Worm (Caenorhabditis elegans): Measurements from ENCODE around the gene grl-3.

ce11 chrV:11373918-11374317 lies 37.4 kb upstream of the grl-3 start:
- TF ChIP-seq unc-39 (tag; optimal IDR thresholded peaks at IDR 0.05) (no peak), madf-9 (GFP tag; conservative IDR thresholded peaks at IDR 0.05) (no peak), nhr-11 (tag; optimal IDR thresholded peaks at IDR 0.05) (no peak)
